Worm (Caenorhabditis elegans): ENCODE data around the gene D2007.1.

D2007.1 gene

ce11 chrIII:8154423-8154822 is 843 bp upstream of the D2007.1 start:
- TF ChIP-seq hlh-11 (tag; optimal IDR thresholded peaks at IDR 0.05) (peak; percentile 29), Y48G9A.11 (GFP tag; IDR thresholded peaks at IDR 0.05) (no peak), dmd-6 (GFP tag; IDR thresholded peaks at IDR 0.05) (peak; percentile 11; the same call in 1 of the 2 replicates), ZK337.2 (GFP tag; IDR thresholded peaks at IDR 0.05) (no peak), daf-16 (GFP tag; optimal IDR thresholded peaks at IDR 0.05) (no peak), daf-16 (tag; optimal IDR thresholded peaks at IDR 0.05) (peak; percentile 51), lin-15B (tag; optimal IDR thresholded peaks at IDR 0.05) (no peak), dve-1 (tag; optimal IDR thresholded peaks at IDR 0.05; ENCODE audit: insufficient read depth) (peak; percentile 37), pqm-1 (tag; optimal IDR thresholded peaks at IDR 0.05) (peak; percentile 55), hlh-30 (tag; optimal IDR thresholded peaks at IDR 0.05; ENCODE audit: insufficient read depth) (peak; percentile 25), php-3 (GFP tag; IDR thresholded peaks at IDR 0.05) (peak; percentile 88; the same call in 1 of the 2 replicates), dpl-1 (GFP tag; optimal IDR thresholded peaks at IDR 0.05) (peak; percentile 22)

- TF ChIP-seq mxl-3 (GFP tag; optimal IDR thresholded peaks at IDR 0.05) (peak; percentile 35), rbr-2 (tag; optimal IDR thresholded peaks at IDR 0.05) (no peak), D1046.2 (GFP tag; IDR thresholded peaks at IDR 0.05) (no peak), lin-15B (tag; optimal IDR thresholded peaks at IDR 0.05) (no peak), mes-2 (tag; optimal IDR thresholded peaks at IDR 0.05; ENCODE audit: poor library complexity, severe bottlenecking) (peak; percentile 74), zip-11 (GFP tag; IDR thresholded peaks at IDR 0.05) (no peak), T20F7.1 (GFP tag; optimal IDR thresholded peaks at IDR 0.05) (peak; percentile 7), unc-62 (GFP tag; optimal IDR thresholded peaks at IDR 0.05 in 1 of 2) (no peak), unc-62 (tag; optimal IDR thresholded peaks at IDR 0.05) (no peak), hif-1 (tag; optimal IDR thresholded peaks at IDR 0.05) (peak in 1 of 2 experiments; percentile 19), dmd-6 (GFP tag; IDR thresholded peaks at IDR 0.05) (0 out of 2 replicates have a peak, but pooled peaks have one; percentile 11), hlh-30 (tag; optimal IDR thresholded peaks at IDR 0.05; ENCODE audit: insufficient read depth) (peak; percentile 79), aha-1 (tag) (peak; percentile 18), Y48G9A.11 (GFP tag; IDR thresholded peaks at IDR 0.05) (no peak), dpl-1 (GFP tag; optimal IDR thresholded peaks at IDR 0.05) (peak; percentile 9), nhr-111 (GFP tag; optimal IDR thresholded peaks at IDR 0.05) (no peak), lsy-2 (tag; optimal IDR thresholded peaks at IDR 0.05) (peak in 1 of 2 experiments; percentile 38), mxl-2 (GFP tag; conservative IDR thresholded peaks at IDR 0.05) (no peak), hmg-1.1 (GFP tag; IDR thresholded peaks at IDR 0.05) (0 out of 2 replicates have a peak, but pooled peaks have one; percentile 28), daf-16 (GFP tag; optimal IDR thresholded peaks at IDR 0.05) (no peak), daf-16 (tag; optimal IDR thresholded peaks at IDR 0.05) (peak; percentile 48), nhr-6 (tag; optimal IDR thresholded peaks at IDR 0.05) (no peak), hlh-11 (tag; optimal IDR thresholded peaks at IDR 0.05) (peak; percentile 39), ama-1 (optimal IDR thresholded peaks at IDR 0.05) (peak; percentile 20), lim-7 (GFP tag; IDR thresholded peaks at IDR 0.05) (no peak), mdl-1 (tag; optimal IDR thresholded peaks at IDR 0.05) (peak in 1 of 2 experiments; percentile 47), madf-9 (GFP tag; conservative IDR thresholded peaks at IDR 0.05) (0 out of 2 replicates have a peak, but pooled peaks have one; percentile 32)
Observed at ce11 chrIII:8158140-8158786, 3.0 kb downstream of the D2007.1 start, which contains the start of gene atg-13. TSS of gene atg-13 (minus strand) at chrIII:8158190.

- TF ChIP-seq nhr-76 (tag; optimal IDR thresholded peaks at IDR 0.05) = no peak
- TF ChIP-seq T20F7.1 (GFP tag; optimal IDR thresholded peaks at IDR 0.05) = peak; percentile 6
Observed at ce11 chrIII:8161238-8161637, 6.0 kb downstream of the D2007.1 start, which contains the start of gene inpp-5K. TSS of gene inpp-5K (minus strand) at chrIII:8161338.

- TF ChIP-seq fos-1 (tag; optimal IDR thresholded peaks at IDR 0.05) (no peak), daf-12 (tag; optimal IDR thresholded peaks at IDR 0.05) (no peak), mdt-29 (GFP tag; IDR thresholded peaks at IDR 0.05) (no peak), ces-1 (GFP tag; optimal IDR thresholded peaks at IDR 0.05) (no peak)
Observed at ce11 chrIII:8163283-8163682, 8.0 kb downstream of the D2007.1 start, which contains the start of gene bath-42. TSS of gene bath-42 (minus strand) at chrIII:8163383.

Data from whole organism, L4 larva.